Worm (Caenorhabditis elegans): ENCODE results near the gene F08F1.4.

Gene F08F1.4

DNA sequence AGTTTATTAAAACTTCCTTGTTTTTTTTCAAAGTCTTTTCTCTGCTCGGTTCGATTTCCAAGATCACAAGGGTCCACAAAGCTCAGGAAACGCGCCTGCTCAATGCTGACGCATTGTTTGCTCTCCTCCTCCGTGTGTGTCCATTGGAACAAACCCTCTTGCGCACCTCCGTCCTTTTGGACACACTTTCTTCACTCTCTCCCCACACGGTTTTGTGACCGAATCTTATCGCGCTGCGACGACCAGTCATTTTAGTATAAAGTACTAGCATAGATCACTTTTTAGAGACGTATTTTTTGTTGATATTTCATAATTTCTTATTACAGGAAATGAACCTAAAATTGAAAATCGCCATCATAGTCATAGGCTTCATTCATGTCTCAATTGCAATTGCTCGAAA, 45.0 kb upstream of the F08F1.4 start (continued):
- TF ChIP-seq sma-3 (GFP tag; optimal IDR thresholded peaks at IDR 0.05) = peak; percentile 53

ce11 chrX:8371906-8372305, 41.3 kb upstream of the F08F1.4 start, which contains the start of gene nep-15:
nep-15 (plus strand) TSS chrX:8372206.
- no peak for TF ChIP-seq ztf-1 (GFP tag; conservative IDR thresholded peaks at IDR 0.05)
- no peak for TF ChIP-seq alr-1 (tag; optimal IDR thresholded peaks at IDR 0.05)
- no peak for TF ChIP-seq nhr-77 (tag; optimal IDR thresholded peaks at IDR 0.05)
- no peak for TF ChIP-seq C34F6.9 (tag; optimal IDR thresholded peaks at IDR 0.05)
- TF ChIP-seq dmd-4 (tag; optimal IDR thresholded peaks at IDR 0.05) = no peak
- TF ChIP-seq sma-9 (GFP tag; optimal IDR thresholded peaks at IDR 0.05) = no peak
- no peak for TF ChIP-seq sma-9 (tag; optimal IDR thresholded peaks at IDR 0.05)
- no peak for TF ChIP-seq gmeb-1 (tag; optimal IDR thresholded peaks at IDR 0.05)
- TF ChIP-seq sma-3 (GFP tag; optimal IDR thresholded peaks at IDR 0.05) = no peak
- no peak for TF ChIP-seq lin-13 (GFP tag; optimal IDR thresholded peaks at IDR 0.05)

DNA sequence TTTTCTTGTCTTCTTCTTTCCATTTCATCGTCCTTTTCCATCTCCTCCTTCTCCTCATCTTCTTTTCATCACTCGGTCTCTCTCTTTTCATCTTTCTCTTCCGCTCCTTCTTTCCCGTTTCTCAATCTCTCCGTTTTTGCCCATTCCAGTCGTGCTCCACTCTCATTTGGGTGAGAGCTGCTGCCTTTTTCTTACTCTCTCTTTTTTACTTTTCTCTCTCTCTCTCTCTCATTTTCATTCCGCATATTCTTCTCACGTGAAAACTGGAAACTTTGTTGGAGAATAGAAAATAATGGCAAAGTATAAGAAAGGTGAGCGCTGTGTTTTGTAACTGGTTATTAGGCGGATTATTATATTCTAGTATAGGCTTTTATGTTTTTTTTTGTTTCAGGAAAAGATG, 34.9 kb upstream of the F08F1.4 start, which contains the start of gene tbc-18:
Gene tbc-18 (plus strand): TSS at position 246 of the 400 bp plus-strand sequence.
- peak; percentile 34 for TF ChIP-seq alr-1 (tag; optimal IDR thresholded peaks at IDR 0.05)
- no peak for TF ChIP-seq elt-3 (tag; optimal IDR thresholded peaks at IDR 0.05)
- TF ChIP-seq egl-27 (tag; optimal IDR thresholded peaks at IDR 0.05) = no peak
- no peak for TF ChIP-seq nhr-77 (tag; optimal IDR thresholded peaks at IDR 0.05)
- no peak for TF ChIP-seq ztf-1 (GFP tag; conservative IDR thresholded peaks at IDR 0.05)
- TF ChIP-seq zag-1 (tag; optimal IDR thresholded peaks at IDR 0.05) = peak; percentile 64
- peak; percentile 41 for TF ChIP-seq ztf-4 (tag; optimal IDR thresholded peaks at IDR 0.05)
- TF ChIP-seq lsy-2 (tag; optimal IDR thresholded peaks at IDR 0.05) = peak in 1 of 2 experiments; percentile 49
- no peak for TF ChIP-seq nhr-11 (tag; optimal IDR thresholded peaks at IDR 0.05)
- TF ChIP-seq crh-2 (tag; optimal IDR thresholded peaks at IDR 0.05) = peak; percentile 79
- TF ChIP-seq nhr-21 (tag; optimal IDR thresholded peaks at IDR 0.05) = peak; percentile 3
- TF ChIP-seq F13H6.1 (tag; optimal IDR thresholded peaks at IDR 0.05) = peak; percentile 60
- TF ChIP-seq mdl-1 (tag; optimal IDR thresholded peaks at IDR 0.05) = peak in 1 of 2 experiments; percentile 48
- TF ChIP-seq unc-39 (tag; optimal IDR thresholded peaks at IDR 0.05) = no peak
- peak; percentile 52 for TF ChIP-seq nhr-129 (tag; optimal IDR thresholded peaks at IDR 0.05)
- no peak for TF ChIP-seq elt-1 (tag; optimal IDR thresholded peaks at IDR 0.05)
- TF ChIP-seq nhr-6 (tag; optimal IDR thresholded peaks at IDR 0.05) = peak; percentile 23
- TF ChIP-seq lin-13 (GFP tag; optimal IDR thresholded peaks at IDR 0.05) = no peak
- TF ChIP-seq sma-9 (GFP tag; optimal IDR thresholded peaks at IDR 0.05) = peak; percentile 45
- no peak for TF ChIP-seq sma-9 (tag; optimal IDR thresholded peaks at IDR 0.05)
- TF ChIP-seq unc-55 (GFP tag; optimal IDR thresholded peaks at IDR 0.05) = peak; percentile 81
- no peak for TF ChIP-seq nhr-12 (tag; optimal IDR thresholded peaks at IDR 0.05)
- TF ChIP-seq C34F6.9 (tag; optimal IDR thresholded peaks at IDR 0.05) = peak; percentile 73
- TF ChIP-seq Y55F3AM.14 (GFP tag; optimal IDR thresholded peaks at IDR 0.05) = peak; percentile 34
- no peak for TF ChIP-seq lin-11 (tag; optimal IDR thresholded peaks at IDR 0.05)

DNA sequence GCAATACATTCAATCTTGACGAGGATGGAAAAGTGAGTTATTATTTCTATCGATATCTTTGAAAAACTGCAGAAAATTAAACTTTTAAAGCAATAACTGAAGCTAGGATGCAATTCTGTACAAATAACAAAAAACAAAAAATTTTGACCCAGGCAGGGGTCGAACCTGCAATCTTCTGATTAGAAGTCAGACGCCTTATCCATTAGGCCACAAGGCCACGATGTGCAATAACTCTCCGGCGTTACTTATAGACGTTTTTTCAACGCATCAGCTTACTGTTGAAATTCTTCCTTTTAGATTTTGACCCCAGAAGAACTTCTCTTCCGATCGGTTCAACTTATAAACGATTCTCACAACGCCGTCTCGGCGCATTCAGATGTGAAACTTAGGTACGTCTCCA, 31.6 kb upstream of the F08F1.4 start:
- TF ChIP-seq R02D3.7 (tag; optimal IDR thresholded peaks at IDR 0.05) (no peak), ztf-4 (tag; optimal IDR thresholded peaks at IDR 0.05) (no peak), mdl-1 (tag; optimal IDR thresholded peaks at IDR 0.05) (no peak), nhr-237 (tag; optimal IDR thresholded peaks at IDR 0.05) (no peak), nhr-25 (tag; optimal IDR thresholded peaks at IDR 0.05) (no peak), ceh-82 (tag; optimal IDR thresholded peaks at IDR 0.05) (no peak), mab-5 (tag; optimal IDR thresholded peaks at IDR 0.05) (no peak), ztf-11 (tag; optimal IDR thresholded peaks at IDR 0.05) (no peak), alr-1 (tag; optimal IDR thresholded peaks at IDR 0.05) (no peak), crh-2 (tag; optimal IDR thresholded peaks at IDR 0.05) (peak; percentile 54), lin-39 (tag; optimal IDR thresholded peaks at IDR 0.05) (no peak), lin-11 (tag; optimal IDR thresholded peaks at IDR 0.05) (no peak), nhr-129 (tag; optimal IDR thresholded peaks at IDR 0.05) (peak; percentile 49), gmeb-1 (tag; optimal IDR thresholded peaks at IDR 0.05) (no peak), nhr-11 (tag; optimal IDR thresholded peaks at IDR 0.05) (no peak), nhr-10 (tag; optimal IDR thresholded peaks at IDR 0.05) (no peak), C34F6.9 (tag; optimal IDR thresholded peaks at IDR 0.05) (no peak), egl-27 (tag; optimal IDR thresholded peaks at IDR 0.05) (no peak), Y55F3AM.14 (GFP tag; optimal IDR thresholded peaks at IDR 0.05) (no peak), unc-39 (tag; optimal IDR thresholded peaks at IDR 0.05) (no peak), nhr-77 (tag; optimal IDR thresholded peaks at IDR 0.05) (no peak), sma-9 (GFP tag; optimal IDR thresholded peaks at IDR 0.05) (peak; percentile 40), sma-9 (tag; optimal IDR thresholded peaks at IDR 0.05) (no peak), elt-3 (tag; optimal IDR thresholded peaks at IDR 0.05) (no peak), sem-4 (tag; optimal IDR thresholded peaks at IDR 0.05) (no peak), fos-1 (tag; optimal IDR thresholded peaks at IDR 0.05) (peak; percentile 4), mbf-1 (tag; optimal IDR thresholded peaks at IDR 0.05) (no peak), elt-1 (tag; optimal IDR thresholded peaks at IDR 0.05) (no peak), ceh-16 (tag; optimal IDR thresholded peaks at IDR 0.05) (no peak)

All from whole organism, L2 larva.